Worm (Caenorhabditis elegans) whole organism, late embryonic: ENCODE measurements around the gene nas-16.

Experiments
- C08G9.2 ChIP-seq: sonication (generic microtip); optimal IDR thresholded peaks from 2 replicates; lab custom pipeline; 2016; ENCODE audit warnings: mild to moderate bottlenecking, missing genetic modification characterization, moderate library complexity, missing compliant biosample characterization
- C38D4.7 ChIP-seq: fragments of 200-800 bp; sonication (Bioruptor generic); optimal IDR thresholded peaks from 2 replicates; lab custom pipeline; 2018; ENCODE audit warnings: mild to moderate bottlenecking, missing genetic modification characterization, moderate library complexity, missing compliant biosample characterization
- F13H6.1 ChIP-seq: sonication (generic microtip); optimal IDR thresholded peaks from 2 replicates; lab custom pipeline; 2016; ENCODE audit warnings: missing genetic modification characterization, missing compliant biosample characterization
- K02D7.2 ChIP-seq: sonication (generic microtip); optimal IDR thresholded peaks from 2 replicates; lab custom pipeline; 2017; ENCODE audit warnings: mild to moderate bottlenecking, missing genetic modification characterization, missing compliant biosample characterization
- K09A11.1 ChIP-seq: sonication (generic microtip); optimal IDR thresholded peaks from 2 replicates; lab custom pipeline; 2017; ENCODE audit warnings: antibody characterized with exemption, mild to moderate bottlenecking, missing genetic modification characterization, missing compliant biosample characterization; ENCODE audit not compliant: insufficient read depth
- Y22D7AL.16 ChIP-seq: sonication (generic microtip); optimal IDR thresholded peaks from 2 replicates; lab custom pipeline; 2016; ENCODE audit warnings: missing genetic modification characterization, missing compliant biosample characterization
- ama-1 ChIP-seq: fragments of 150-350 bp; optimal IDR thresholded peaks from 2 replicates; lab custom pipeline; 2014
- ceh-18 ChIP-seq: sonication (generic microtip); optimal IDR thresholded peaks from 2 replicates; lab custom pipeline; 2016; ENCODE audit warnings: missing genetic modification characterization, missing compliant biosample characterization
- ceh-19 ChIP-seq: fragments of 200-800 bp; sonication (Bioruptor generic); optimal IDR thresholded peaks from 2 replicates; lab custom pipeline; 2018; ENCODE audit warnings: mild to moderate bottlenecking, missing genetic modification characterization, missing compliant biosample characterization
- ceh-2 ChIP-seq: sonication (generic microtip); optimal IDR thresholded peaks from 2 replicates; lab custom pipeline; 2016; ENCODE audit warnings: missing genotype, missing genetic modification characterization, missing compliant biosample characterization
- ceh-22 ChIP-seq: sonication (generic microtip); optimal IDR thresholded peaks from 2 replicates; lab custom pipeline; 2017; ENCODE audit warnings: missing biosample characterization, missing genetic modification characterization
- ceh-31 ChIP-seq: sonication (generic microtip); optimal IDR thresholded peaks from 2 replicates; lab custom pipeline; 2016; ENCODE audit warnings: missing genetic modification characterization, missing compliant biosample characterization
- ceh-34 ChIP-seq: sonication (generic microtip); optimal IDR thresholded peaks from 2 replicates; lab custom pipeline; 2016; ENCODE audit warnings: mild to moderate bottlenecking, missing genetic modification characterization, missing compliant biosample characterization
- ceh-48 ChIP-seq: sonication (generic microtip); optimal IDR thresholded peaks from 2 replicates; lab custom pipeline; 2016; ENCODE audit warnings: missing genetic modification characterization, inconsistent platforms, missing compliant biosample characterization
- ceh-6 ChIP-seq: fragments of 200-800 bp; sonication (Bioruptor generic); optimal IDR thresholded peaks from 2 replicates; lab custom pipeline; 2018; ENCODE audit warnings: mild to moderate bottlenecking, missing genetic modification characterization, missing compliant biosample characterization
- ceh-9 ChIP-seq: sonication (generic microtip); optimal IDR thresholded peaks from 2 replicates; lab custom pipeline; 2016; ENCODE audit warnings: mild to moderate bottlenecking, missing genetic modification characterization, inconsistent platforms, missing compliant biosample characterization
- che-1 ChIP-seq: sonication (generic microtip); optimal IDR thresholded peaks from 2 replicates; lab custom pipeline; 2016; ENCODE audit warnings: mild to moderate bottlenecking, missing genetic modification characterization, missing compliant biosample characterization
- dmd-4 ChIP-seq: sonication (generic microtip); optimal IDR thresholded peaks from 2 replicates; lab custom pipeline; 2016; ENCODE audit warnings: borderline replicate concordance, missing genetic modification characterization, missing compliant biosample characterization
- dve-1 ChIP-seq: sonication (generic microtip); optimal IDR thresholded peaks from 2 replicates; lab custom pipeline; 2017; ENCODE audit warnings: antibody characterized with exemption, mild to moderate bottlenecking, missing genetic modification characterization, missing compliant biosample characterization
- elt-4 ChIP-seq: sonication (generic microtip); optimal IDR thresholded peaks from 2 replicates; lab custom pipeline; 2016; ENCODE audit warnings: missing genetic modification characterization, missing compliant biosample characterization
- eyg-1 ChIP-seq: sonication (generic microtip); optimal IDR thresholded peaks from 2 replicates; lab custom pipeline; 2016; ENCODE audit warnings: missing genotype, missing genetic modification characterization, missing compliant biosample characterization
- fkh-10 ChIP-seq: fragments of 150-350 bp; optimal IDR thresholded peaks from 2 replicates; lab custom pipeline; 2014; ENCODE audit warnings: missing biosample characterization, missing genetic modification reagents, missing genetic modification characterization
- fkh-6 ChIP-seq: sonication (generic microtip); optimal IDR thresholded peaks from 2 replicates; lab custom pipeline; 2016; ENCODE audit warnings: missing genetic modification characterization, missing compliant biosample characterization
- gmeb-2 ChIP-seq: sonication (generic microtip); optimal IDR thresholded peaks from 2 replicates; lab custom pipeline; 2016; ENCODE audit warnings: missing genetic modification characterization, inconsistent platforms, missing compliant biosample characterization
- hlh-13 ChIP-seq: fragments of 200-800 bp; sonication (Bioruptor generic); optimal IDR thresholded peaks from 2 replicates; lab custom pipeline; 2018; ENCODE audit warnings: mild to moderate bottlenecking, missing genetic modification characterization, missing compliant biosample characterization
- hlh-15 ChIP-seq: sonication (generic microtip); optimal IDR thresholded peaks from 2 replicates; lab custom pipeline; 2016; ENCODE audit warnings: missing genetic modification characterization, missing compliant biosample characterization
- hlh-30 ChIP-seq: sonication (generic microtip); optimal IDR thresholded peaks from 2 replicates; lab custom pipeline; 2017; ENCODE audit warnings: antibody characterized with exemption, missing genetic modification characterization, missing compliant biosample characterization; ENCODE audit not compliant: insufficient read depth
- hlh-6 ChIP-seq: sonication (generic microtip); optimal IDR thresholded peaks from 2 replicates; lab custom pipeline; 2016; ENCODE audit warnings: missing genotype, missing genetic modification characterization, missing compliant biosample characterization
- hlh-8 ChIP-seq: sonication (generic microtip); optimal IDR thresholded peaks from 2 replicates; lab custom pipeline; 2016; ENCODE audit warnings: missing genotype, missing genetic modification characterization, missing compliant biosample characterization
- lin-11 ChIP-seq: fragments of 200-800 bp; sonication (Bioruptor generic); optimal IDR thresholded peaks from 2 replicates; lab custom pipeline; 2018; ENCODE audit warnings: mild to moderate bottlenecking, missing genetic modification characterization, missing compliant biosample characterization
- mec-3 ChIP-seq: sonication (generic microtip); optimal IDR thresholded peaks from 2 replicates; lab custom pipeline; 2016; ENCODE audit warnings: borderline replicate concordance, missing genetic modification characterization, missing compliant biosample characterization
- nfya-1 ChIP-seq: sonication (generic microtip); optimal IDR thresholded peaks from 2 replicates; lab custom pipeline; 2017; ENCODE audit warnings: missing genetic modification characterization, mild to moderate bottlenecking, missing compliant biosample characterization, antibody characterized with exemption, moderate library complexity
- nhr-11 ChIP-seq: fragments of 150-350 bp; optimal IDR thresholded peaks from 2 replicates; lab custom pipeline; 2014; ENCODE audit warnings: missing biosample characterization, missing genetic modification characterization
- nhr-232 ChIP-seq: sonication (generic microtip); optimal IDR thresholded peaks from 2 replicates; lab custom pipeline; 2016; ENCODE audit warnings: missing genetic modification characterization, missing compliant biosample characterization
- pat-9 ChIP-seq: fragments of 200-800 bp; sonication (Bioruptor generic); optimal IDR thresholded peaks from 2 replicates; lab custom pipeline; 2018; ENCODE audit warnings: mild to moderate bottlenecking, missing genetic modification characterization, moderate library complexity, missing compliant biosample characterization
- pax-1 ChIP-seq: fragments of 150-350 bp; optimal IDR thresholded peaks from 2 replicates; lab custom pipeline; 2014; ENCODE audit warnings: missing biosample characterization, missing genetic modification characterization
- pha-2 ChIP-seq: sonication (generic microtip); optimal IDR thresholded peaks from 2 replicates; lab custom pipeline; 2017; ENCODE audit warnings: mild to moderate bottlenecking, missing genetic modification characterization, missing compliant biosample characterization
- pqm-1 ChIP-seq: sonication (generic microtip); optimal IDR thresholded peaks from 2 replicates; lab custom pipeline; 2016; ENCODE audit warnings: missing genetic modification characterization, missing compliant biosample characterization
- pros-1 ChIP-seq: fragments of 150-350 bp; optimal IDR thresholded peaks from 2 replicates; lab custom pipeline; 2014; ENCODE audit warnings: missing biosample characterization, missing genetic modification reagents, missing genetic modification characterization
- ref-2 ChIP-seq: sonication (generic microtip); optimal IDR thresholded peaks from 2 replicates; lab custom pipeline; 2016; ENCODE audit warnings: missing genetic modification characterization, missing compliant biosample characterization
- rnt-1 ChIP-seq: sonication (generic microtip); optimal IDR thresholded peaks from 2 replicates; lab custom pipeline; 2016; ENCODE audit warnings: missing genetic modification characterization, missing compliant biosample characterization
- sdc-2 ChIP-seq: sonication (generic microtip); optimal IDR thresholded peaks from 2 replicates; lab custom pipeline; 2016; ENCODE audit warnings: missing genotype, missing genetic modification characterization, missing compliant biosample characterization
- syd-9 ChIP-seq: sonication (generic microtip); optimal IDR thresholded peaks from 2 replicates; lab custom pipeline; 2016; ENCODE audit warnings: mild to moderate bottlenecking, missing genetic modification characterization, moderate library complexity, missing compliant biosample characterization
- tbx-2 ChIP-seq: sonication (generic microtip); optimal IDR thresholded peaks from 2 replicates; lab custom pipeline; 2016; ENCODE audit warnings: missing genetic modification characterization, missing compliant biosample characterization
- tbx-7 ChIP-seq: sonication (generic microtip); optimal IDR thresholded peaks from 2 replicates; lab custom pipeline; 2016; ENCODE audit warnings: missing genotype, missing genetic modification characterization, missing compliant biosample characterization
- ttx-3 ChIP-seq: sonication (generic microtip); optimal IDR thresholded peaks from 2 replicates; lab custom pipeline; 2016; ENCODE audit warnings: missing genetic modification reagents, missing genetic modification characterization, missing compliant biosample characterization
- unc-42 ChIP-seq: sonication (generic microtip); optimal IDR thresholded peaks from 2 replicates; lab custom pipeline; 2016; ENCODE audit warnings: missing genotype, missing genetic modification characterization, missing compliant biosample characterization
- unc-86 ChIP-seq: sonication (generic microtip); optimal IDR thresholded peaks from 2 replicates; lab custom pipeline; 2016; ENCODE audit warnings: missing genetic modification characterization, missing compliant biosample characterization
- zip-5 ChIP-seq: sonication (generic microtip); optimal IDR thresholded peaks from 2 replicates; lab custom pipeline; 2016; ENCODE audit warnings: missing genetic modification characterization, missing compliant biosample characterization
- ztf-16 ChIP-seq: sonication (generic microtip); optimal IDR thresholded peaks from 2 replicates; lab custom pipeline; 2017; ENCODE audit warnings: missing genetic modification characterization, missing compliant biosample characterization

Gene nas-16

ce11 chrV:11373918-11374317 lies 18.2 kb upstream of the nas-16 start:
- no peak for TF ChIP-seq ceh-22
- no peak for TF ChIP-seq hlh-15
- TF ChIP-seq gmeb-2 = no peak
- TF ChIP-seq ceh-31 = no peak
- no peak for TF ChIP-seq K09A11.1 (tag; lab: Kevin White, UChicago)
- TF ChIP-seq hlh-6 = no peak
- TF ChIP-seq ztf-16 (tag; lab: Kevin White, UChicago) = no peak
- no peak for TF ChIP-seq fkh-6 (tag; lab: Kevin White, UChicago)
- TF ChIP-seq K02D7.2 (tag; lab: Kevin White, UChicago) = no peak
- no peak for TF ChIP-seq unc-86 (tag; lab: Kevin White, UChicago)
- no peak for TF ChIP-seq ttx-3 (tag; lab: Kevin White, UChicago)
- TF ChIP-seq che-1 (tag; lab: Kevin White, UChicago) = no peak
- TF ChIP-seq Y22D7AL.16 (tag; lab: Kevin White, UChicago) = no peak
- no peak for TF ChIP-seq pat-9 (tag; lab: Kevin White, UChicago)
- no peak for TF ChIP-seq hlh-30 (tag; lab: Kevin White, UChicago)
- TF ChIP-seq ceh-19 (GFP tag; lab: Kevin White, UChicago) = no peak
- TF ChIP-seq zip-5 (tag; lab: Kevin White, UChicago) = no peak
- no peak for TF ChIP-seq syd-9

- peak; percentile 75 for TF ChIP-seq tbx-2 (tag; lab: Kevin White, UChicago)
- peak; percentile 54 for TF ChIP-seq hlh-30 (tag; lab: Kevin White, UChicago)
- TF ChIP-seq pros-1 (tag; lab: Kevin White, UChicago) = no peak
- TF ChIP-seq pha-2 = no peak
- no peak for TF ChIP-seq gmeb-2
- TF ChIP-seq K02D7.2 (tag; lab: Kevin White, UChicago) = no peak
- TF ChIP-seq F13H6.1 (tag; lab: Kevin White, UChicago) = peak; percentile 39
- peak; percentile 76 for TF ChIP-seq ceh-18 (tag; lab: Kevin White, UChicago)
- peak; percentile 86 for TF ChIP-seq ceh-48 (tag; lab: Kevin White, UChicago)
- no peak for TF ChIP-seq hlh-15
- no peak for TF ChIP-seq elt-4 (tag; lab: Kevin White, UChicago)
- TF ChIP-seq ttx-3 (tag; lab: Kevin White, UChicago) = no peak
- TF ChIP-seq ceh-31 = peak; percentile 85
- TF ChIP-seq hlh-8 = peak; percentile 62
- TF ChIP-seq ceh-6 (GFP tag; lab: Kevin White, UChicago) = no peak
- no peak for TF ChIP-seq ceh-9 (tag; lab: Kevin White, UChicago)
- no peak for TF ChIP-seq tbx-7 (tag; lab: Kevin White, UChicago)
- TF ChIP-seq ref-2 = peak; percentile 69
- TF ChIP-seq hlh-13 (GFP tag; lab: Kevin White, UChicago) = no peak
- TF ChIP-seq nfya-1 = peak; percentile 64
- TF ChIP-seq ceh-34 (tag; lab: Kevin White, UChicago) = no peak
- no peak for TF ChIP-seq fkh-10 (GFP tag; lab: Kevin White, UChicago)
- TF ChIP-seq ceh-22 = no peak
- peak; percentile 61 for TF ChIP-seq ceh-2
- TF ChIP-seq dmd-4 (tag; lab: Kevin White, UChicago) = no peak
- peak; percentile 33 for TF ChIP-seq syd-9
- peak; percentile 48 for TF ChIP-seq unc-42 (tag; lab: Kevin White, UChicago)
- no peak for TF ChIP-seq ama-1 (lab: Kevin White, UChicago)
- no peak for TF ChIP-seq dve-1 (tag; lab: Kevin White, UChicago)
- TF ChIP-seq pax-1 (tag; lab: Kevin White, UChicago) = no peak
- peak; percentile 13 for TF ChIP-seq sdc-2 (tag; lab: Kevin White, UChicago)
- peak; percentile 9 for TF ChIP-seq zip-5 (tag; lab: Kevin White, UChicago)
- TF ChIP-seq unc-86 (tag; lab: Kevin White, UChicago) = peak; percentile 20
- TF ChIP-seq C08G9.2 (tag; lab: Kevin White, UChicago) = peak; percentile 32
- TF ChIP-seq nhr-232 = no peak
- no peak for TF ChIP-seq C38D4.7 (GFP tag; lab: Kevin White, UChicago)
- no peak for TF ChIP-seq pqm-1 (tag; lab: Kevin White, UChicago)
- TF ChIP-seq lin-11 (tag; lab: Kevin White, UChicago) = no peak
- no peak for TF ChIP-seq nhr-11 (tag; lab: Kevin White, UChicago)
- no peak for TF ChIP-seq mec-3
- TF ChIP-seq rnt-1 = peak; percentile 38
- TF ChIP-seq eyg-1 = no peak
These were observed 16.8 kb upstream of the nas-16 start, which contains the start of gene cnb-1 for ce11 chrV:11375150-11375792. Gene cnb-1, plus strand, starts transcription at chrV:11375742.
